Fruit fly (Drosophila melanogaster) whole organism, prepupa: Measurements from ENCODE around the gene TwdlF.

Experiments
- Blimp-1 ChIP-seq: fragments of 200-800 bp; sonication (Bioruptor generic); optimal IDR thresholded peaks from 3 replicates; lab custom pipeline; 2017; ENCODE audit warnings: missing biosample characterization, missing genetic modification characterization, mild to moderate bottlenecking, moderate library complexity, missing genetic modification reagents
- CG10669 ChIP-seq: fragments of 200-800 bp; sonication (Bioruptor generic); optimal IDR thresholded peaks from 3 replicates; lab custom pipeline; 2018; ENCODE audit warnings: missing biosample characterization, mild to moderate bottlenecking, missing genetic modification characterization, moderate library complexity
- CG11294 ChIP-seq: fragments of 200-800 bp; sonication (Bioruptor generic); IDR thresholded peaks from 2 replicates; pipeline ENCODE4 v1.3.6; 2022; ENCODE audit warnings: missing biosample characterization, missing genetic modification characterization
- CG15336 ChIP-seq: fragments of 200-800 bp; sonication (Bioruptor generic); IDR thresholded peaks from 2 replicates; pipeline ENCODE4 v1.3.6; 2022; ENCODE audit warnings: missing biosample characterization, missing genetic modification characterization
- CG1621 ChIP-seq: fragments of 200-800 bp; sonication (Bioruptor generic); optimal IDR thresholded peaks from 3 replicates; lab custom pipeline; 2018; ENCODE audit warnings: missing biosample characterization, mild to moderate bottlenecking, missing genetic modification characterization
- CG16779 ChIP-seq: fragments of 200-800 bp; sonication (Bioruptor generic); optimal IDR thresholded peaks from 3 replicates; lab custom pipeline; 2017; ENCODE audit warnings: missing biosample characterization, mild to moderate bottlenecking, missing genetic modification characterization
- CG3032 ChIP-seq: fragments of 200-800 bp; optimal IDR thresholded peaks from 2 replicates; lab custom pipeline; 2019; ENCODE audit warnings: missing biosample characterization, mild to moderate bottlenecking, missing genetic modification characterization, moderate library complexity
- CG31627 ChIP-seq: fragments of 200-800 bp; sonication (Bioruptor generic); optimal IDR thresholded peaks from 3 replicates; lab custom pipeline; 2016; ENCODE audit warnings: missing biosample characterization, missing genetic modification characterization
- CG3919 ChIP-seq: fragments of 200-800 bp; sonication (Bioruptor generic); optimal IDR thresholded peaks from 3 replicates; lab custom pipeline; 2016; ENCODE audit warnings: missing biosample characterization, missing genetic modification characterization
- CG4318 ChIP-seq: fragments of 200-800 bp; sonication (Bioruptor generic); optimal IDR thresholded peaks from 3 replicates; lab custom pipeline; 2017; ENCODE audit warnings: missing biosample characterization, mild to moderate bottlenecking, missing genetic modification characterization
- CG6163 ChIP-seq: fragments of 200-800 bp; sonication (Bioruptor generic); IDR thresholded peaks from 3 replicates; pipeline ENCODE4 v1.3.6; 2022; ENCODE audit warnings: missing biosample characterization, missing genetic modification characterization
- CG6276 ChIP-seq: fragments of 200-800 bp; sonication (Bioruptor generic); optimal IDR thresholded peaks from 2 replicates; lab custom pipeline; 2017; ENCODE audit warnings: missing biosample characterization, mild to moderate bottlenecking, missing genetic modification characterization
- CG6792 ChIP-seq: fragments of 200-800 bp; sonication (Bioruptor generic); optimal IDR thresholded peaks from 3 replicates; lab custom pipeline; 2016; ENCODE audit warnings: missing biosample characterization, missing genetic modification characterization
- CG6808 ChIP-seq: fragments of 200-800 bp; sonication (Bioruptor generic); optimal IDR thresholded peaks from 3 replicates; lab custom pipeline; 2017; ENCODE audit warnings: missing biosample characterization, missing genetic modification characterization, mild to moderate bottlenecking, moderate library complexity, missing genetic modification reagents
- CG7368 ChIP-seq: fragments of 200-800 bp; sonication (Bioruptor generic); optimal IDR thresholded peaks from 3 replicates; lab custom pipeline; 2016; ENCODE audit warnings: missing biosample characterization, missing genetic modification characterization
- CG8119 ChIP-seq: fragments of 200-800 bp; sonication (Bioruptor generic); IDR thresholded peaks from 3 replicates; pipeline ENCODE4 v1.3.6; 2022; ENCODE audit warnings: missing biosample characterization, missing genetic modification characterization
- CG8319 ChIP-seq: fragments of 200-800 bp; sonication (Bioruptor generic); optimal IDR thresholded peaks from 3 replicates; lab custom pipeline; 2016; ENCODE audit warnings: missing biosample characterization, missing genetic modification characterization
- CG8632 ChIP-seq: fragments of 200-800 bp; sonication (Bioruptor generic); optimal IDR thresholded peaks from 3 replicates; lab custom pipeline; 2016; ENCODE audit warnings: missing biosample characterization, missing genetic modification characterization
- CG9139 ChIP-seq: fragments of 200-800 bp; sonication (Bioruptor generic); optimal IDR thresholded peaks from 3 replicates; lab custom pipeline; 2017; ENCODE audit warnings: missing biosample characterization, mild to moderate bottlenecking, missing genetic modification characterization
- Eip78C ChIP-seq: fragments of 200-800 bp; sonication (Bioruptor generic); peaks from one replicate; lab custom pipeline; 2016; ENCODE audit warnings: missing biosample characterization, missing genetic modification characterization
- Eip93F ChIP-seq: fragments of 200-800 bp; sonication (Bioruptor generic); optimal IDR thresholded peaks from 2 replicates; lab custom pipeline; 2016; ENCODE audit warnings: missing biosample characterization, mild to moderate bottlenecking, missing genetic modification characterization
- Ets96B ChIP-seq: fragments of 200-800 bp; optimal IDR thresholded peaks from 2 replicates; lab custom pipeline; 2019; ENCODE audit warnings: missing biosample characterization, mild to moderate bottlenecking, missing genetic modification characterization, moderate library complexity
- Gug ChIP-seq: fragments of 200-800 bp; sonication (Bioruptor generic); IDR thresholded peaks from 2 replicates; pipeline ENCODE4 v1.3.6; 2022; ENCODE audit warnings: missing biosample characterization, missing genetic modification characterization
- Hr39 ChIP-seq: fragments of 200-800 bp; sonication (Bioruptor generic); optimal IDR thresholded peaks from 2 replicates; lab custom pipeline; 2016; ENCODE audit warnings: missing biosample characterization, missing genetic modification characterization
- Hr4 ChIP-seq: fragments of 200-800 bp; sonication (Bioruptor generic); optimal IDR thresholded peaks from 3 replicates; lab custom pipeline; 2016; ENCODE audit warnings: missing biosample characterization, missing genetic modification characterization
- Met ChIP-seq: fragments of 200-800 bp; sonication (Bioruptor generic); optimal IDR thresholded peaks from 3 replicates; lab custom pipeline; 2016; ENCODE audit warnings: missing biosample characterization, missing genetic modification characterization
- Smox ChIP-seq: fragments of 200-800 bp; sonication (Bioruptor generic); optimal IDR thresholded peaks from 3 replicates; lab custom pipeline; 2016; ENCODE audit warnings: missing biosample characterization, missing genetic modification characterization
- Sox102F ChIP-seq: fragments of 200-800 bp; sonication (Bioruptor generic); optimal IDR thresholded peaks from 2 replicates; lab custom pipeline; 2016; ENCODE audit warnings: missing biosample characterization, mild to moderate bottlenecking, missing genetic modification characterization
- Sox14 ChIP-seq: fragments of 200-800 bp; sonication (Bioruptor generic); optimal IDR thresholded peaks from 3 replicates; lab custom pipeline; 2016; ENCODE audit warnings: missing biosample characterization, missing genetic modification characterization
- Sox15 ChIP-seq: fragments of 200-800 bp; sonication (Bioruptor generic); optimal IDR thresholded peaks from 3 replicates; lab custom pipeline; 2016; ENCODE audit warnings: missing biosample characterization, missing genetic modification characterization
- achi ChIP-seq: fragments of 200-800 bp; sonication (Bioruptor generic); optimal IDR thresholded peaks from 3 replicates; lab custom pipeline; 2016; ENCODE audit warnings: missing biosample characterization, missing genetic modification characterization
- acj6 ChIP-seq: fragments of 200-800 bp; sonication (Bioruptor generic); optimal IDR thresholded peaks from 3 replicates; lab custom pipeline; 2016; ENCODE audit warnings: missing biosample characterization, missing genetic modification characterization
- cyc ChIP-seq: fragments of 200-800 bp; sonication (Bioruptor generic); optimal IDR thresholded peaks from 3 replicates; lab custom pipeline; 2016; ENCODE audit warnings: missing biosample characterization, missing genetic modification characterization
- dsx ChIP-seq: fragments of 200-800 bp; optimal IDR thresholded peaks from 3 replicates; lab custom pipeline; 2019; ENCODE audit warnings: missing biosample characterization, mild to moderate bottlenecking, missing genetic modification characterization, moderate library complexity; ENCODE audit not compliant: poor library complexity, severe bottlenecking
- eg ChIP-seq: fragments of 200-800 bp; sonication (Bioruptor generic); IDR thresholded peaks from 3 replicates; pipeline ENCODE4 v1.3.6; 2022; ENCODE audit warnings: missing biosample characterization, missing genetic modification characterization
- esn ChIP-seq: fragments of 200-800 bp; sonication (Bioruptor generic); optimal IDR thresholded peaks from 2 replicates; lab custom pipeline; 2016; ENCODE audit warnings: missing biosample characterization, mild to moderate bottlenecking, missing genetic modification characterization, moderate library complexity
- fd59A ChIP-seq: fragments of 200-800 bp; sonication (Bioruptor generic); optimal IDR thresholded peaks from 2 replicates; lab custom pipeline; 2017; ENCODE audit warnings: missing biosample characterization, mild to moderate bottlenecking, missing genetic modification characterization, missing genetic modification reagents
- fd85E ChIP-seq: fragments of 200-800 bp; sonication (Bioruptor generic); optimal IDR thresholded peaks from 3 replicates; lab custom pipeline; 2016; ENCODE audit warnings: missing biosample characterization, missing genetic modification characterization
- fkh ChIP-seq: fragments of 200-800 bp; sonication (Bioruptor generic); optimal IDR thresholded peaks from 3 replicates; lab custom pipeline; 2017; ENCODE audit warnings: missing biosample characterization, mild to moderate bottlenecking, missing genetic modification characterization, moderate library complexity
- net ChIP-seq: fragments of 200-800 bp; sonication (Bioruptor generic); optimal IDR thresholded peaks from 3 replicates; lab custom pipeline; 2016; ENCODE audit warnings: missing biosample characterization, missing genetic modification characterization
- pdm3 ChIP-seq: fragments of 200-800 bp; sonication (Bioruptor generic); optimal IDR thresholded peaks from 3 replicates; lab custom pipeline; 2016; ENCODE audit warnings: missing biosample characterization, missing genetic modification characterization
- salr ChIP-seq, 2 experiments: fragments of 200-800 bp; sonication (Bioruptor generic); optimal IDR thresholded peaks; 3 replicates each; lab custom pipeline; 2016 to 2018; ENCODE audit warnings: missing biosample characterization in 2 of 2, missing genetic modification characterization in 2 of 2, mild to moderate bottlenecking in 1 of 2
- ss ChIP-seq, 2 experiments: fragments of 200-800 bp; sonication (Bioruptor generic); optimal IDR thresholded peaks; 2 replicates in 1 of 2; 3 replicates in 1 of 2; lab custom pipeline; 2017 to 2018; ENCODE audit warnings: mild to moderate bottlenecking in 2 of 2, missing biosample characterization in 2 of 2, missing genetic modification characterization in 2 of 2, moderate library complexity in 1 of 2
- svp ChIP-seq: fragments of 200-800 bp; sonication (Bioruptor generic); peaks from one replicate; lab custom pipeline; 2016; ENCODE audit warnings: missing biosample characterization, missing genetic modification characterization

TwdlF gene

DNA sequence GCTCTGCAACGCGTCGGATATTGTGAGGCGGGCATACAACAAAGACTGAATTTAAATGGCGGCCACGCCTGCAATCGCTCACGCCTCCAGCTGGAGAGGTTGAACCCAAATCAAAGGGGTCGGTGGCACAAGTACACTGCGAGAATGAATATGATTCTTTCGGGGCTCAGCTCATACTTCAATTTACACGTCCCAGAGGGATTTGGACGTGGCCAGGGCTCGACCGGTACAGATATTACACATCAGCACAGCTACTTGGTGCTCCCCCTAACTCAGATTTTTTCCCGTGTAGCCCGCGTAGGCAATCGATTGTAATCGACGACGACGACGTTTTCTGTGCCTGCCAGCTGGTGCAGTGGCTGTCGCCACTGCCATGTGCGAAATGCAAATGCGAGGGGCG is 32.8 kb upstream of the TwdlF start (continued):
- peak; percentile 90 for TF ChIP-seq Hr4 (GFP tag; lab: Kevin White, UChicago)
- peak; percentile 95 for TF ChIP-seq eg (GFP tag; lab: Robert Waterston, UW)
- TF ChIP-seq Hr39: peak; percentile 88
- TF ChIP-seq acj6 (GFP tag; lab: Kevin White, UChicago): peak; percentile 91
- peak; percentile 54 to 84 for TF ChIP-seq salr (GFP tag; optimal IDR thresholded peaks at IDR 0.05; lab: Kevin White, UChicago)
- TF ChIP-seq Ets96B (tag; lab: Kevin White, UChicago): peak; percentile 89
- peak; percentile 30 for TF ChIP-seq Eip93F (GFP tag; lab: Kevin White, UChicago)
- TF ChIP-seq CG10669 (GFP tag; lab: Kevin White, UChicago): peak; percentile 88
- TF ChIP-seq CG16779 (tag; lab: Kevin White, UChicago): peak; percentile 65
- TF ChIP-seq net (GFP tag; lab: Kevin White, UChicago): peak; percentile 88
- TF ChIP-seq CG6808: peak; percentile 87
- peak; percentile 88 for TF ChIP-seq CG8119
- TF ChIP-seq achi (GFP tag; lab: Kevin White, UChicago): peak; percentile 84
- TF ChIP-seq CG6792 (GFP tag; lab: Kevin White, UChicago): peak; percentile 88
- TF ChIP-seq fd85E (GFP tag; lab: Kevin White, UChicago): peak; percentile 55
- peak; percentile 80 for TF ChIP-seq CG9139
- no peak for TF ChIP-seq Blimp-1 (GFP tag; lab: Kevin White, UChicago)
- peak; percentile 90 for TF ChIP-seq CG15336 (GFP tag; lab: Robert Waterston, UW)
- TF ChIP-seq CG7368 (GFP tag; lab: Kevin White, UChicago): peak; percentile 93
- TF ChIP-seq esn (GFP tag; lab: Kevin White, UChicago): peak; percentile 81
- peak; percentile 85 for TF ChIP-seq CG8319 (GFP tag; lab: Kevin White, UChicago)
- TF ChIP-seq Sox102F: peak; percentile 73
- peak; percentile 90 for TF ChIP-seq CG31627 (GFP tag; lab: Kevin White, UChicago)
- TF ChIP-seq Sox15 (GFP tag; lab: Kevin White, UChicago): peak; percentile 87
- TF ChIP-seq Smox: peak; percentile 76

DNA sequence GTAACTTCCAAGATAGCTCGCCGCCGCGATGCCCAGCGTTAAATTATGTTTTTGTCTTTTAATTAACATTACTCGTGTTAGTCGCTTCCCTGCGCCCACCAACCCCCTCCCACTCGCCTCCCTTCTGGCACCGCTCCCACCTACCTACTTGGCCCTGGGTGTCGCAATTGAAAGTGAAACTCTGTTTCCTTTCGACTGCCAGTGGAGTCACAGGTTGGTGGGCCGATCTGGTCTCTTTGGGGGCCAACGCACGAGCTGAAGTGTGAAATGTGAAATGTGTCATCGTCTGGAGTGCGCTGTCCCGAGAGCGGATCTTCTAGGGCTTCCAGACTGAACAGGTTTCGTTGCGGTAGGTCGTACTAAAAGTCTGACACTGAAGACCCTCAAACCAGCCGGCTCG is 32.2 kb upstream of the TwdlF start:
- peak; percentile 10 for TF ChIP-seq Eip78C (GFP tag; lab: Kevin White, UChicago)
- peak; percentile 59 for TF ChIP-seq Blimp-1 (GFP tag; lab: Kevin White, UChicago)
- TF ChIP-seq cyc: no peak

DNA sequence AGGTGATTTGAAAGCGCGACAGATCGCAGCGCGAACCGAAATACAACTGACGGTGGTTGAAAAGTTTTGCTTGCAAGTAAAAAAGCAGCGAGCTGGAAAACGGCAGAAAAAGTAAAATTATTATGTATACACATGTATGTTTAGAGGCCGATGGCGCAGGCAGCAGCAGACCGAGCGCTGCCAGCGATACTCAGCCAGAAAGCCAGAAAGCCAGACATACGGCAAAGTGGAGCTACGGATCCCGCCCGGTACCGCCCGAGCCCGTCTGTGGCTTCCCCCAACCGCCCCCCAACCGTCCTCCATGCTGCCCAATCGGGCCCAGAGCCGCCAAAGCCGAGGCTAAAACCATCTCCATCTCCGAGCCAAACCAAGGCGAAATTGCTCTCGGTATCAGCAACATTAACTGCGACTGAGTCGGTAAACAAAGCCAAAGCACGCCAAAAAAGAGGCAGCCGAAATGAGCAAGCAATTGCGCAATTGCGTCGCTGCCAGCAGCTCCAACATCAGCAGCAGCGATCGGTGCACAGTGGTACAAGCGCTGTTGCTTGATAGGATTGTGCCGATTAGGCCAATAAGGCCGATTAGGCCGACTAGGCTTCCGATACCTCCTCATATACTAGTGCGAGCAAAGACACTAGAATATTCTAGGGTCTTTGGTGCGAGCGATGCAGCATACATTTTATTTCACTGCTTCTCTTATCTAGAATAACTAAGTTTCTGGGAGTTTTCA is 31.4 kb upstream of the TwdlF start, which contains the start of gene CG14636:
CG14636 (minus strand) TSS at position 51 of the 730 bp plus-strand sequence.
- TF ChIP-seq Ets96B (tag; lab: Kevin White, UChicago) (peak; percentile 46), CG3919 (peak; percentile 70), Sox14 (GFP tag; lab: Kevin White, UChicago) (peak; percentile 62), esn (GFP tag; lab: Kevin White, UChicago) (peak; percentile 44), dsx (GFP tag; lab: Kevin White, UChicago) (peak; percentile 25), Eip93F (GFP tag; lab: Kevin White, UChicago) (no peak), CG6163 (peak; percentile 80), CG31627 (GFP tag; lab: Kevin White, UChicago) (peak; percentile 67), Hr4 (GFP tag; lab: Kevin White, UChicago) (peak; percentile 78), CG11294 (GFP tag; lab: Robert Waterston, UW) (peak; percentile 55), CG1621 (tag; lab: Kevin White, UChicago) (no peak), Hr39 (peak; percentile 72), Met (GFP tag; lab: Kevin White, UChicago) (peak; percentile 61), CG6792 (GFP tag; lab: Kevin White, UChicago) (peak; percentile 46), fkh (GFP tag; lab: Kevin White, UChicago) (peak; percentile 72), CG7368 (GFP tag; lab: Kevin White, UChicago) (peak; percentile 77), cyc (peak; percentile 56), salr (GFP tag; optimal IDR thresholded peaks at IDR 0.05; lab: Kevin White, UChicago) (peak in 1 of 2 experiments; percentile 10), CG6276 (GFP tag; lab: Kevin White, UChicago) (no peak), Smox (no peak), acj6 (GFP tag; lab: Kevin White, UChicago) (peak; percentile 75), pdm3 (GFP tag; lab: Kevin White, UChicago) (peak; percentile 76), Gug (GFP tag; lab: Robert Waterston, UW) (peak; percentile 63), svp (GFP tag; lab: Kevin White, UChicago) (peak; percentile 89), fd59A (GFP tag; lab: Kevin White, UChicago) (peak; percentile 27), CG4318 (GFP tag; lab: Kevin White, UChicago) (peak; percentile 64), CG3032 (tag; lab: Kevin White, UChicago) (peak; percentile 47), CG8632 (peak; percentile 69), ss (GFP tag; optimal IDR thresholded peaks at IDR 0.05; lab: Kevin White, UChicago) (peak; percentile 3 to 35), CG10669 (GFP tag; lab: Kevin White, UChicago) (peak; percentile 46), CG8119 (peak; percentile 80), achi (GFP tag; lab: Kevin White, UChicago) (peak; percentile 77)
